Fruit fly (Drosophila melanogaster) whole organism: ENCODE data around the gene CG14340.

Experiments
- CG8478 ChIP-seq: fragments of >200 bp; optimal IDR thresholded peaks from 2 replicates; lab custom pipeline; 2018; ENCODE audit warnings: inconsistent platforms
- Dll ChIP-seq: fragments of >200 bp; optimal IDR thresholded peaks from 2 replicates; lab custom pipeline; 2017
- EcR ChIP-seq, 2 experiments: fragments of >200 bp; optimal IDR thresholded peaks; 2 replicates each; lab custom pipeline; 2017; ENCODE audit warnings: missing biosample characterization in 2 of 2, missing genetic modification characterization in 2 of 2, missing genetic modification reagents in 2 of 2
- psq ChIP-seq: fragments of >200 bp; optimal IDR thresholded peaks from 2 replicates; lab custom pipeline; 2017
- usp ChIP-seq: fragments of >200 bp; optimal IDR thresholded peaks from 2 replicates; lab custom pipeline; 2017; ENCODE audit warnings: missing biosample characterization, missing genetic modification characterization, mixed read lengths

- TF ChIP-seq EcR (GFP tag; optimal IDR thresholded peaks at IDR 0.05; lab: Kevin White, UChicago): no peak
- no peak for TF ChIP-seq psq
- TF ChIP-seq Dll (lab: Kevin White, UChicago): no peak
- no peak for TF ChIP-seq usp (GFP tag; lab: Kevin White, UChicago)
- no peak for TF ChIP-seq CG8478 (lab: Kevin White, UChicago)
Measured at dm6 chr2L:1128932-1129887, 16.5 kb downstream of the CG14340 start, which contains the start of the genes Pino and TBC1D23.
